Worm (Caenorhabditis elegans): Measurements from ENCODE around the gene F58E6.6.

The F58E6.6 gene

ce11 chrV:9752918-9753317, at the start of gene F58E6.6:
Gene F58E6.6, minus strand, starts transcription at chrV:9753018.
- TF ChIP-seq nhr-120 (GFP tag; IDR thresholded peaks at IDR 0.05) (no peak), ztf-6 (GFP tag; IDR thresholded peaks at IDR 0.05) (no peak), bed-1 (GFP tag; IDR thresholded peaks at IDR 0.05) (no peak), sdz-38 (tag; optimal IDR thresholded peaks at IDR 0.05) (no peak), nhr-179 (tag; optimal IDR thresholded peaks at IDR 0.05) (no peak), dpl-1 (GFP tag; optimal IDR thresholded peaks at IDR 0.05) (no peak), aptf-3 (GFP tag; IDR thresholded peaks at IDR 0.05) (no peak), unc-130 (GFP tag; optimal IDR thresholded peaks at IDR 0.05) (no peak), lsy-27 (tag; optimal IDR thresholded peaks at IDR 0.05; ENCODE audit: borderline replicate concordance, insufficient read depth) (no peak), dox-1 (GFP tag; IDR thresholded peaks at IDR 0.05) (no peak), nhr-27 (tag; optimal IDR thresholded peaks at IDR 0.05) (no peak), B0336.3 (GFP tag; IDR thresholded peaks at IDR 0.05) (no peak), hmg-1.2 (GFP tag; IDR thresholded peaks at IDR 0.05) (no peak), cebp-1 (GFP tag; IDR thresholded peaks at IDR 0.05) (no peak), cebp-1 (tag; optimal IDR thresholded peaks at IDR 0.05) (no peak), ekl-4 (GFP tag; IDR thresholded peaks at IDR 0.05) (no peak), ets-4 (GFP tag; optimal IDR thresholded peaks at IDR 0.05) (no peak), lir-1 (GFP tag; conservative IDR thresholded peaks at IDR 0.05) (no peak), ccch-3 (GFP tag; optimal IDR thresholded peaks at IDR 0.05) (no peak), attf-6 (GFP tag; IDR thresholded peaks at IDR 0.05) (no peak)

- TF ChIP-seq B0336.3 (GFP tag; IDR thresholded peaks at IDR 0.05) (no peak), snpc-4 (GFP tag; optimal IDR thresholded peaks at IDR 0.05) (no peak), snpc-4 (tag; optimal IDR thresholded peaks at IDR 0.05) (no peak), cebp-2 (GFP tag; IDR thresholded peaks at IDR 0.05) (no peak), mes-4 (tag; optimal IDR thresholded peaks at IDR 0.05) (no peak), K11D2.4 (GFP tag; IDR thresholded peaks at IDR 0.05) (no peak), Y95B8A.8 (GFP tag; IDR thresholded peaks at IDR 0.05) (no peak), egl-18 (GFP tag; IDR thresholded peaks at IDR 0.05) (no peak), mel-28 (tag; optimal IDR thresholded peaks at IDR 0.05; ENCODE audit: borderline replicate concordance) (no peak), F55B11.4 (tag; optimal IDR thresholded peaks at IDR 0.05; ENCODE audit: borderline replicate concordance, insufficient read depth) (no peak)
Observed at ce11 chrV:9801965-9802364, 49.1 kb upstream of the F58E6.6 start, which contains the start of gene F46B6.10. Gene F46B6.10, minus strand, starts transcription at chrV:9802065.

ce11 chrV:9799076-9799475, 46.3 kb upstream of the F58E6.6 start, which contains the start of gene F46B6.13:
Gene F46B6.13, minus strand, starts transcription at chrV:9799176.
- TF ChIP-seq B0035.1 (tag; optimal IDR thresholded peaks at IDR 0.05), result no peak
- no peak for TF ChIP-seq nhr-90 (tag; optimal IDR thresholded peaks at IDR 0.05)
- no peak for TF ChIP-seq athp-1 (tag; optimal IDR thresholded peaks at IDR 0.05)
- TF ChIP-seq mcd-1 (GFP tag; IDR thresholded peaks at IDR 0.05), result no peak
- no peak for TF ChIP-seq efl-1 (GFP tag; optimal IDR thresholded peaks at IDR 0.05)
- no peak for TF ChIP-seq ztf-6 (GFP tag; IDR thresholded peaks at IDR 0.05)
- TF ChIP-seq nhr-179 (tag; optimal IDR thresholded peaks at IDR 0.05), result no peak
- no peak for TF ChIP-seq T26A5.8 (tag; optimal IDR thresholded peaks at IDR 0.05)
- no peak for TF ChIP-seq chd-7 (tag; optimal IDR thresholded peaks at IDR 0.05)
- TF ChIP-seq ekl-4 (GFP tag; IDR thresholded peaks at IDR 0.05), result no peak
- TF ChIP-seq Y53F4B.3 (GFP tag; IDR thresholded peaks at IDR 0.05), result no peak
- TF ChIP-seq mxl-1 (tag; optimal IDR thresholded peaks at IDR 0.05), result no peak
- no peak for TF ChIP-seq F39B2.1 (GFP tag; IDR thresholded peaks at IDR 0.05)
- TF ChIP-seq ccch-3 (GFP tag; optimal IDR thresholded peaks at IDR 0.05), result no peak

Measured in whole organism, young adult.